Worm (Caenorhabditis elegans): ENCODE measurements around the gene gcp-2.2.

- TF ChIP-seq dao-5 (tag; optimal IDR thresholded peaks at IDR 0.05), result no peak
- TF ChIP-seq him-1 (tag; optimal IDR thresholded peaks at IDR 0.05), result no peak
- no peak for TF ChIP-seq W03F9.2 (tag; optimal IDR thresholded peaks at IDR 0.05)
These were observed 45.7 kb upstream of the gcp-2.2 start for ce11 chrX:11491835-11492234.

Measured in whole organism, L4/young adult.